Worm (Caenorhabditis elegans): Measurements from ENCODE around the gene T25B9.1.

Gene T25B9.1

ce11 chrIV:10744475-10744874 lies 5.5 kb downstream of the T25B9.1 start, which contains the start of gene T25B9.3:
Gene T25B9.3 (plus strand): TSS chrIV:10744775.
- TF ChIP-seq ceh-45 (GFP tag; IDR thresholded peaks at IDR 0.05) (no peak), hlh-30 (tag; optimal IDR thresholded peaks at IDR 0.05; ENCODE audit: insufficient read depth) (no peak), K09A11.1 (tag; optimal IDR thresholded peaks at IDR 0.05; ENCODE audit: insufficient read depth) (no peak), nfya-1 (tag; optimal IDR thresholded peaks at IDR 0.05) (no peak), eyg-1 (tag; optimal IDR thresholded peaks at IDR 0.05) (no peak), unc-42 (tag; optimal IDR thresholded peaks at IDR 0.05) (no peak), ceh-31 (tag; optimal IDR thresholded peaks at IDR 0.05) (no peak), ceh-2 (tag; optimal IDR thresholded peaks at IDR 0.05) (no peak), ceh-9 (tag; optimal IDR thresholded peaks at IDR 0.05) (no peak), ceh-34 (tag; optimal IDR thresholded peaks at IDR 0.05) (no peak), T23F11.4 (GFP tag; optimal IDR thresholded peaks at IDR 0.05) (no peak), ets-4 (tag; optimal IDR thresholded peaks at IDR 0.05) (no peak), pag-3 (tag; optimal IDR thresholded peaks at IDR 0.05; ENCODE audit: borderline replicate concordance) (no peak), K02D7.2 (tag; optimal IDR thresholded peaks at IDR 0.05) (no peak), pha-2 (tag; optimal IDR thresholded peaks at IDR 0.05) (no peak), npax-4 (tag; optimal IDR thresholded peaks at IDR 0.05) (no peak), hlh-6 (tag; optimal IDR thresholded peaks at IDR 0.05) (no peak), C08G9.2 (tag; optimal IDR thresholded peaks at IDR 0.05) (no peak)

- no peak for TF ChIP-seq C38D4.7 (GFP tag; optimal IDR thresholded peaks at IDR 0.05)
- TF ChIP-seq unc-42 (tag; optimal IDR thresholded peaks at IDR 0.05), result no peak
These were observed 11.6 kb downstream of the T25B9.1 start, which contains the start of gene ssp-34 for ce11 chrIV:10738328-10738727. Gene ssp-34 (minus strand): TSS chrIV:10738602.

- TF ChIP-seq odd-2 (tag; optimal IDR thresholded peaks at IDR 0.05) (no peak), ceh-45 (GFP tag; IDR thresholded peaks at IDR 0.05) (no peak), fkh-6 (tag; optimal IDR thresholded peaks at IDR 0.05) (no peak), ceh-31 (tag; optimal IDR thresholded peaks at IDR 0.05) (no peak), ceh-22 (tag; optimal IDR thresholded peaks at IDR 0.05) (no peak), ceh-24 (tag; optimal IDR thresholded peaks at IDR 0.05) (no peak), T23F11.4 (GFP tag; optimal IDR thresholded peaks at IDR 0.05) (no peak), dve-1 (tag; optimal IDR thresholded peaks at IDR 0.05) (no peak), tbx-2 (tag; optimal IDR thresholded peaks at IDR 0.05) (no peak), lin-11 (tag; optimal IDR thresholded peaks at IDR 0.05) (no peak), pag-3 (tag; optimal IDR thresholded peaks at IDR 0.05; ENCODE audit: borderline replicate concordance) (no peak), ets-4 (tag; optimal IDR thresholded peaks at IDR 0.05) (no peak), ceh-30 (tag; optimal IDR thresholded peaks at IDR 0.05) (no peak), Y22D7AL.16 (tag; optimal IDR thresholded peaks at IDR 0.05) (no peak), madf-2 (tag; optimal IDR thresholded peaks at IDR 0.05) (no peak), ceh-14 (tag; optimal IDR thresholded peaks at IDR 0.05) (no peak), ceh-6 (GFP tag; optimal IDR thresholded peaks at IDR 0.05) (no peak), unc-55 (GFP tag; optimal IDR thresholded peaks at IDR 0.05) (no peak), pha-4 (tag; optimal IDR thresholded peaks at IDR 0.05) (no peak)
These were observed 12.9 kb downstream of the T25B9.1 start, which contains the start of gene grl-21 for ce11 chrIV:10737011-10737553. Gene grl-21 (plus strand): TSS chrIV:10737474.

- TF ChIP-seq fkh-10 (GFP tag; optimal IDR thresholded peaks at IDR 0.05), result no peak
- TF ChIP-seq ceh-48 (tag; optimal IDR thresholded peaks at IDR 0.05), result peak; percentile 66
- no peak for TF ChIP-seq unc-55 (GFP tag; optimal IDR thresholded peaks at IDR 0.05)
- TF ChIP-seq zip-5 (tag; optimal IDR thresholded peaks at IDR 0.05), result no peak
- peak; percentile 62 for TF ChIP-seq hlh-30 (tag; optimal IDR thresholded peaks at IDR 0.05; ENCODE audit: insufficient read depth)
- TF ChIP-seq gmeb-2 (tag; optimal IDR thresholded peaks at IDR 0.05), result no peak
- TF ChIP-seq dve-1 (tag; optimal IDR thresholded peaks at IDR 0.05), result peak; percentile 3
- TF ChIP-seq pat-9 (tag; optimal IDR thresholded peaks at IDR 0.05), result no peak
- TF ChIP-seq Y22D7AL.16 (tag; optimal IDR thresholded peaks at IDR 0.05), result no peak
- no peak for TF ChIP-seq ama-1 (optimal IDR thresholded peaks at IDR 0.05)
- peak; percentile 44 for TF ChIP-seq nfya-1 (tag; optimal IDR thresholded peaks at IDR 0.05)
- TF ChIP-seq ceh-19 (GFP tag; optimal IDR thresholded peaks at IDR 0.05), result no peak
- no peak for TF ChIP-seq ceh-9 (tag; optimal IDR thresholded peaks at IDR 0.05)
- no peak for TF ChIP-seq ceh-31 (tag; optimal IDR thresholded peaks at IDR 0.05)
- TF ChIP-seq pros-1 (tag; optimal IDR thresholded peaks at IDR 0.05), result no peak
- no peak for TF ChIP-seq ceh-18 (tag; optimal IDR thresholded peaks at IDR 0.05)
- TF ChIP-seq pax-1 (tag; optimal IDR thresholded peaks at IDR 0.05), result peak; percentile 58
- no peak for TF ChIP-seq sox-4 (tag; optimal IDR thresholded peaks at IDR 0.05)
- no peak for TF ChIP-seq hlh-6 (tag; optimal IDR thresholded peaks at IDR 0.05)
- no peak for TF ChIP-seq ets-4 (tag; optimal IDR thresholded peaks at IDR 0.05)
These were observed 15.2 kb downstream of the T25B9.1 start, which contains the start of the genes orc-5 and cyb-1 for ce11 chrIV:10734527-10735436. Gene orc-5 (minus strand): TSS chrIV:10734588. Gene cyb-1 (plus strand): TSS chrIV:10735216.
